Worm (Caenorhabditis elegans): Measurements from ENCODE around the gene col-169.
A peak's percentile ranks its signal among the peaks of the same experiment; 100 is the strongest.

Gene col-169

ce11 chrX:6296402-6296844, 32.5 kb upstream of the col-169 start (continued):
- TF ChIP-seq set-16 (GFP tag; IDR thresholded peaks at IDR 0.05) = no peak
- peak; percentile 90 for TF ChIP-seq Y75B8A.6 (GFP tag; IDR thresholded peaks at IDR 0.05)
- TF ChIP-seq ceh-28 (tag; optimal IDR thresholded peaks at IDR 0.05) = peak; percentile 96
- TF ChIP-seq pqm-1 (tag; optimal IDR thresholded peaks at IDR 0.05) = peak; percentile 46

- no peak for TF ChIP-seq dpl-1 (GFP tag; optimal IDR thresholded peaks at IDR 0.05)
- no peak for TF ChIP-seq lin-39 (tag; optimal IDR thresholded peaks at IDR 0.05)
- no peak for TF ChIP-seq R02D3.7 (tag; optimal IDR thresholded peaks at IDR 0.05)
- peak in 1 of 2 experiments; percentile 86 for TF ChIP-seq unc-62 (GFP tag; optimal IDR thresholded peaks at IDR 0.05 in 1 of 2)
- no peak for TF ChIP-seq unc-62 (tag; optimal IDR thresholded peaks at IDR 0.05)
- no peak for TF ChIP-seq daf-16 (GFP tag; optimal IDR thresholded peaks at IDR 0.05)
- no peak for TF ChIP-seq daf-16 (tag; optimal IDR thresholded peaks at IDR 0.05)
Measured at ce11 chrX:6299641-6300240, 29.2 kb upstream of the col-169 start, which contains the start of gene cest-16. Gene cest-16, plus strand, starts transcription at chrX:6299942.

- TF ChIP-seq skn-1 (tag; optimal IDR thresholded peaks at IDR 0.05) (no peak), hlh-11 (tag; optimal IDR thresholded peaks at IDR 0.05) (no peak)
Measured at ce11 chrX:6311391-6311790, 17.6 kb upstream of the col-169 start, which contains the start of gene npr-38. Gene npr-38, plus strand, starts transcription at chrX:6311691.

- TF ChIP-seq nhr-28 (tag; optimal IDR thresholded peaks at IDR 0.05) (peak; percentile 75), hlh-30 (tag; optimal IDR thresholded peaks at IDR 0.05; ENCODE audit: insufficient read depth) (peak; percentile 4), unc-39 (tag; optimal IDR thresholded peaks at IDR 0.05) (no peak), mdl-1 (tag; optimal IDR thresholded peaks at IDR 0.05) (peak in 1 of 2 experiments; percentile 35), duxl-1 (tag; optimal IDR thresholded peaks at IDR 0.05; ENCODE audit: poor library complexity) (no peak), nhr-25 (tag; optimal IDR thresholded peaks at IDR 0.05; ENCODE audit: borderline replicate concordance, insufficient read depth) (peak; percentile 58), T20F7.1 (GFP tag; optimal IDR thresholded peaks at IDR 0.05) (no peak), ztf-11 (tag; optimal IDR thresholded peaks at IDR 0.05) (no peak), lsy-2 (tag; optimal IDR thresholded peaks at IDR 0.05) (no peak)
Measured at ce11 chrX:6318803-6319202, 10.2 kb upstream of the col-169 start.

ce11 chrX:6319546-6319945, 9.4 kb upstream of the col-169 start, which contains the start of gene chtb-3:
Gene chtb-3, minus strand, starts transcription at chrX:6319646.
- TF ChIP-seq rbr-2 (tag; optimal IDR thresholded peaks at IDR 0.05) (no peak), lin-15B (tag; optimal IDR thresholded peaks at IDR 0.05) (no peak), mxl-2 (GFP tag; conservative IDR thresholded peaks at IDR 0.05) (no peak), saeg-2 (GFP tag; IDR thresholded peaks at IDR 0.05) (no peak), F26F4.8 (GFP tag; conservative IDR thresholded peaks at IDR 0.05) (no peak), dpl-1 (GFP tag; optimal IDR thresholded peaks at IDR 0.05) (no peak), unc-130 (GFP tag; optimal IDR thresholded peaks at IDR 0.05) (no peak), nhr-11 (tag; optimal IDR thresholded peaks at IDR 0.05) (no peak), php-3 (GFP tag; IDR thresholded peaks at IDR 0.05) (no peak), Y75B8A.6 (GFP tag; IDR thresholded peaks at IDR 0.05) (no peak), Y48G9A.11 (GFP tag; IDR thresholded peaks at IDR 0.05) (no peak)

- peak; percentile 40 for TF ChIP-seq aha-1 (tag)
- 0 out of 2 replicates have a peak, but pooled peaks have one; percentile 19 for TF ChIP-seq tra-1 (GFP tag; IDR thresholded peaks at IDR 0.05)
- TF ChIP-seq fkh-10 (GFP tag; optimal IDR thresholded peaks at IDR 0.05) = no peak
- TF ChIP-seq nhr-28 (tag; optimal IDR thresholded peaks at IDR 0.05) = peak; percentile 55
- peak; percentile 86 for TF ChIP-seq nhr-48 (tag; optimal IDR thresholded peaks at IDR 0.05)
- TF ChIP-seq hlh-30 (tag; optimal IDR thresholded peaks at IDR 0.05; ENCODE audit: insufficient read depth) = peak; percentile 42
- TF ChIP-seq unc-62 (GFP tag; optimal IDR thresholded peaks at IDR 0.05 in 1 of 2) = peak in 1 of 2 experiments; percentile 24
- no peak for TF ChIP-seq unc-62 (tag; optimal IDR thresholded peaks at IDR 0.05)
- no peak for TF ChIP-seq ctbp-1 (GFP tag; IDR thresholded peaks at IDR 0.05)
- peak; percentile 22 for TF ChIP-seq spr-1 (tag; optimal IDR thresholded peaks at IDR 0.05)
- no peak for TF ChIP-seq lin-1 (GFP tag; IDR thresholded peaks at IDR 0.05)
- no peak for TF ChIP-seq nhr-25 (tag; optimal IDR thresholded peaks at IDR 0.05; ENCODE audit: borderline replicate concordance, insufficient read depth)
- TF ChIP-seq rbr-2 (tag; optimal IDR thresholded peaks at IDR 0.05) = peak; percentile 2
- 0 out of 2 replicates have a peak, but pooled peaks have one; percentile 16 for TF ChIP-seq ceh-20 (GFP tag; IDR thresholded peaks at IDR 0.05)
- peak; percentile 46 for TF ChIP-seq mxl-3 (GFP tag; optimal IDR thresholded peaks at IDR 0.05)
- peak; percentile 51 for TF ChIP-seq hlh-11 (tag; optimal IDR thresholded peaks at IDR 0.05)
- TF ChIP-seq mdl-1 (tag; optimal IDR thresholded peaks at IDR 0.05) = peak in 1 of 2 experiments; percentile 45
Measured at ce11 chrX:6320887-6321286, 8.1 kb upstream of the col-169 start.

Data from whole organism, L4 larva.